Worm (Caenorhabditis elegans) whole organism, young adult: Measurements from ENCODE around the gene Y45G5AM.5.

Experiments
- F10E7.11 ChIP-seq: sonication (generic microtip); optimal IDR thresholded peaks from 2 replicates; lab custom pipeline; 2017; ENCODE audit warnings: mild to moderate bottlenecking, missing genetic modification characterization, moderate library complexity, missing compliant biosample characterization
- F55B11.4 ChIP-seq: sonication (generic microtip); optimal IDR thresholded peaks from 2 replicates; lab custom pipeline; 2016; ENCODE audit warnings: missing compliant biosample characterization, missing genetic modification characterization, borderline replicate concordance; ENCODE audit not compliant: insufficient read depth
- F57A8.1 ChIP-seq: fragments of 200-800 bp; sonication (Bioruptor generic); optimal IDR thresholded peaks from 2 replicates; lab custom pipeline; 2018; ENCODE audit warnings: mild to moderate bottlenecking, missing genetic modification characterization, moderate library complexity, missing compliant biosample characterization
- F57C9.4 ChIP-seq: sonication (generic microtip); optimal IDR thresholded peaks from 2 replicates; lab custom pipeline; 2017; ENCODE audit warnings: mild to moderate bottlenecking, missing genetic modification characterization, missing compliant biosample characterization
- snpc-4 ChIP-seq, 5 experiments: fragments of 150-350 bp in 1 of 5; sonication (generic microtip) in 4 of 5; optimal IDR thresholded peaks; 2 replicates each; lab custom pipeline; 2014 to 2018; ENCODE audit warnings: missing genetic modification characterization in 5 of 5, missing biosample characterization in 3 of 5, antibody characterized with exemption in 2 of 5, mild to moderate bottlenecking in 2 of 5, missing compliant biosample characterization in 2 of 5, missing genotype in 2 of 5, moderate library complexity in 2 of 5, missing genetic modification reagents in 1 of 5
- unc-62 ChIP-seq: fragments of 150-350 bp; optimal IDR thresholded peaks from 2 replicates; lab custom pipeline; 2014; ENCODE audit warnings: missing biosample characterization, missing genetic modification reagents, missing genetic modification characterization
- zfh-2 ChIP-seq: fragments of 200-800 bp; sonication (Bioruptor generic); conservative IDR thresholded peaks from 2 replicates; pipeline ENCODE4 v1.3.6; 2022; ENCODE audit warnings: missing genetic modification reagents, missing genetic modification characterization, missing compliant biosample characterization

- no peak for TF ChIP-seq unc-62 (GFP tag; lab: Kevin White, UChicago)
- no peak for TF ChIP-seq F57C9.4 (tag; lab: Kevin White, UChicago)
- TF ChIP-seq F10E7.11 (tag; lab: Kevin White, UChicago), result no peak
- TF ChIP-seq F57A8.1 (GFP tag; lab: Kevin White, UChicago), result no peak
- TF ChIP-seq F55B11.4 (tag; lab: Kevin White, UChicago), result no peak
- TF ChIP-seq zfh-2 (GFP tag; lab: Robert Waterston, UW), result no peak
- no peak for TF ChIP-seq snpc-4 (GFP tag; optimal IDR thresholded peaks at IDR 0.05; lab: Kevin White, UChicago)
- no peak for TF ChIP-seq snpc-4 (tag; optimal IDR thresholded peaks at IDR 0.05; lab: Kevin White, UChicago)
Measured at ce11 chrV:4112516-4112915, 47.7 kb upstream of the Y45G5AM.5 start, which contains the start of gene srw-134.
